Worm (Caenorhabditis elegans) whole organism, L4 larva: ENCODE measurements around the gene hch-1.

Experiments
- F26F4.8 ChIP-seq: fragments of 200-800 bp; sonication (Bioruptor generic); conservative IDR thresholded peaks from 2 replicates; pipeline ENCODE4 v1.3.6; 2022; ENCODE audit warnings: missing genetic modification characterization, missing compliant biosample characterization
- F37D6.2 ChIP-seq: sonication (generic microtip); optimal IDR thresholded peaks from 2 replicates; lab custom pipeline; 2016; ENCODE audit warnings: mild to moderate bottlenecking, missing genetic modification characterization, missing compliant biosample characterization
- R02D3.7 ChIP-seq: fragments of 150-350 bp; sonication (generic microtip); optimal IDR thresholded peaks from 3 replicates; lab custom pipeline; 2014; ENCODE audit warnings: missing biosample characterization, missing genetic modification characterization
- T26A8.4 ChIP-seq: fragments of 200-800 bp; sonication (Bioruptor generic); IDR thresholded peaks from 2 replicates; pipeline ENCODE4 v1.3.6; 2022; ENCODE audit warnings: missing genetic modification characterization, missing compliant biosample characterization
- ZK337.2 ChIP-seq: fragments of 200-800 bp; sonication (Bioruptor generic); IDR thresholded peaks from 2 replicates; pipeline ENCODE4 v1.3.6; 2022; ENCODE audit warnings: missing genetic modification reagents, missing genetic modification characterization, missing compliant biosample characterization
- ZK546.5 ChIP-seq, 2 experiments: sonication (generic microtip); optimal IDR thresholded peaks; 2 replicates each; lab custom pipeline; 2017; ENCODE audit warnings: missing biosample characterization in 2 of 2, missing genetic modification characterization in 2 of 2
- aha-1 ChIP-seq: fragments of 150-350 bp; peaks from one replicate; lab custom pipeline; 2014; ENCODE audit warnings: missing biosample characterization, missing genetic modification characterization
- arid-1 ChIP-seq: fragments of 200-800 bp; sonication (Bioruptor generic); conservative IDR thresholded peaks from 2 replicates; pipeline ENCODE4 v1.3.6; 2022; ENCODE audit warnings: missing genetic modification reagents, missing genetic modification characterization, missing compliant biosample characterization
- attf-4 ChIP-seq: sonication (generic microtip); optimal IDR thresholded peaks from 3 replicates; lab custom pipeline; 2017; ENCODE audit warnings: missing biosample characterization, missing genetic modification characterization
- ceh-20 ChIP-seq: fragments of 200-800 bp; sonication (Bioruptor generic); IDR thresholded peaks from 2 replicates; pipeline ENCODE4 v1.3.6; 2022; ENCODE audit warnings: missing genetic modification reagents, missing genetic modification characterization, missing compliant biosample characterization
- ceh-62 ChIP-seq: sonication (generic microtip); optimal IDR thresholded peaks from 2 replicates; lab custom pipeline; 2017; ENCODE audit warnings: missing biosample characterization, missing genetic modification characterization
- ceh-82 ChIP-seq: sonication (generic microtip); optimal IDR thresholded peaks from 2 replicates; lab custom pipeline; 2017; ENCODE audit warnings: missing biosample characterization, missing genetic modification characterization
- daf-12 ChIP-seq: fragments of 150-350 bp; optimal IDR thresholded peaks from 2 replicates; lab custom pipeline; 2014; ENCODE audit warnings: missing biosample characterization, missing genetic modification reagents, missing genetic modification characterization
- daf-16 ChIP-seq, 3 experiments: sonication (generic microtip); optimal IDR thresholded peaks; 2 replicates each; lab custom pipeline; 2016 to 2017; ENCODE audit warnings: missing genetic modification characterization in 3 of 3, missing genetic modification reagents in 3 of 3, mild to moderate bottlenecking in 2 of 3, missing compliant biosample characterization in 2 of 3, missing biosample characterization in 1 of 3, moderate library complexity in 1 of 3
- daf-19 ChIP-seq: fragments of 200-800 bp; sonication (Bioruptor generic); conservative IDR thresholded peaks from 2 replicates; pipeline ENCODE4 v1.3.6; 2022; ENCODE audit warnings: missing genetic modification characterization, missing compliant biosample characterization
- dmd-6 ChIP-seq: fragments of 200-800 bp; sonication (Bioruptor generic); IDR thresholded peaks from 2 replicates; pipeline ENCODE4 v1.3.6; 2022; ENCODE audit warnings: missing genetic modification reagents, missing genetic modification characterization, missing compliant biosample characterization
- duxl-1 ChIP-seq: sonication (generic microtip); optimal IDR thresholded peaks from 2 replicates; lab custom pipeline; 2016; ENCODE audit warnings: mild to moderate bottlenecking, missing genetic modification characterization, moderate library complexity, missing compliant biosample characterization; ENCODE audit not compliant: poor library complexity
- egl-27 ChIP-seq: sonication (generic microtip); optimal IDR thresholded peaks from 3 replicates; lab custom pipeline; 2017; ENCODE audit warnings: missing biosample characterization, missing genetic modification reagents, missing genetic modification characterization
- fkh-10 ChIP-seq: fragments of 150-350 bp; optimal IDR thresholded peaks from 2 replicates; lab custom pipeline; 2014; ENCODE audit warnings: missing biosample characterization, missing genetic modification reagents, missing genetic modification characterization
- hlh-11 ChIP-seq: fragments of 200-800 bp; sonication (Bioruptor generic); optimal IDR thresholded peaks from 2 replicates; lab custom pipeline; 2018; ENCODE audit warnings: mild to moderate bottlenecking, missing genetic modification characterization, missing compliant biosample characterization
- hmg-1.1 ChIP-seq: fragments of 200-800 bp; sonication (Bioruptor generic); IDR thresholded peaks from 2 replicates; pipeline ENCODE4 v1.3.6; 2022; ENCODE audit warnings: missing genetic modification reagents, missing genetic modification characterization, missing compliant biosample characterization
- madf-5 ChIP-seq, 2 experiments: fragments of 200-800 bp; sonication (Bioruptor generic); IDR thresholded peaks; 2 replicates each; pipeline ENCODE4 v1.3.6; 2022; ENCODE audit warnings: missing compliant biosample characterization in 2 of 2, missing genetic modification characterization in 2 of 2
- madf-9 ChIP-seq: fragments of 200-800 bp; sonication (Bioruptor generic); conservative IDR thresholded peaks from 2 replicates; pipeline ENCODE4 v1.3.6; 2022; ENCODE audit warnings: missing genetic modification reagents, missing genetic modification characterization, missing compliant biosample characterization
- mdl-1 ChIP-seq, 2 experiments: fragments of 150-350 bp in 1 of 2; sonication (generic microtip) in 1 of 2; optimal IDR thresholded peaks; 2 replicates each; lab custom pipeline; 2014 to 2017; ENCODE audit warnings: missing biosample characterization in 2 of 2, missing genetic modification characterization in 2 of 2
- mep-1 ChIP-seq: fragments of 150-350 bp; sonication (generic microtip); optimal IDR thresholded peaks from 3 replicates; lab custom pipeline; 2014; ENCODE audit warnings: missing biosample characterization, missing genetic modification characterization
- mes-2 ChIP-seq: sonication (generic microtip); optimal IDR thresholded peaks from 2 replicates; lab custom pipeline; 2016; ENCODE audit warnings: missing genotype, mild to moderate bottlenecking, missing genetic modification characterization, missing compliant biosample characterization; ENCODE audit not compliant: poor library complexity, severe bottlenecking
- nhr-102 ChIP-seq: sonication (generic microtip); optimal IDR thresholded peaks from 2 replicates; lab custom pipeline; 2016; ENCODE audit warnings: mild to moderate bottlenecking, missing genetic modification characterization, moderate library complexity, missing compliant biosample characterization
- nhr-11 ChIP-seq: fragments of 150-350 bp; optimal IDR thresholded peaks from 2 replicates; lab custom pipeline; 2014; ENCODE audit warnings: missing biosample characterization, missing genetic modification characterization
- nhr-28 ChIP-seq: fragments of 150-350 bp; optimal IDR thresholded peaks from 2 replicates; lab custom pipeline; 2014; ENCODE audit warnings: missing biosample characterization, missing genetic modification characterization
- nhr-6 ChIP-seq: fragments of 150-350 bp; optimal IDR thresholded peaks from 2 replicates; lab custom pipeline; 2014; ENCODE audit warnings: missing biosample characterization, missing genetic modification characterization
- php-3 ChIP-seq: fragments of 200-800 bp; sonication (Bioruptor generic); IDR thresholded peaks from 2 replicates; pipeline ENCODE4 v1.3.6; 2022; ENCODE audit warnings: missing genetic modification reagents, missing genetic modification characterization, missing compliant biosample characterization
- saeg-2 ChIP-seq: fragments of 200-800 bp; sonication (Bioruptor generic); IDR thresholded peaks from 2 replicates; pipeline ENCODE4 v1.3.6; 2022; ENCODE audit warnings: missing genetic modification reagents, missing genetic modification characterization, missing compliant biosample characterization
- snpc-1.2 ChIP-seq: fragments of 200-800 bp; sonication (Bioruptor generic); IDR thresholded peaks from 2 replicates; pipeline ENCODE4 v1.3.6; 2022; ENCODE audit warnings: missing genetic modification reagents, missing genetic modification characterization, missing compliant biosample characterization
- snpc-4 ChIP-seq: fragments of 150-350 bp; optimal IDR thresholded peaks from 2 replicates; lab custom pipeline; 2014; ENCODE audit warnings: missing biosample characterization, missing genetic modification characterization
- tag-97 ChIP-seq: fragments of 200-800 bp; sonication (Bioruptor generic); IDR thresholded peaks from 2 replicates; pipeline ENCODE4 v1.3.6; 2022; ENCODE audit warnings: missing genetic modification characterization, missing compliant biosample characterization
- zag-1 ChIP-seq: fragments of 150-350 bp; optimal IDR thresholded peaks from 2 replicates; lab custom pipeline; 2014; ENCODE audit warnings: missing biosample characterization, missing genetic modification characterization
- zip-2 ChIP-seq: fragments of 150-350 bp; optimal IDR thresholded peaks from 2 replicates; lab custom pipeline; 2014; ENCODE audit warnings: missing biosample characterization, missing genetic modification characterization

Gene hch-1

DNA sequence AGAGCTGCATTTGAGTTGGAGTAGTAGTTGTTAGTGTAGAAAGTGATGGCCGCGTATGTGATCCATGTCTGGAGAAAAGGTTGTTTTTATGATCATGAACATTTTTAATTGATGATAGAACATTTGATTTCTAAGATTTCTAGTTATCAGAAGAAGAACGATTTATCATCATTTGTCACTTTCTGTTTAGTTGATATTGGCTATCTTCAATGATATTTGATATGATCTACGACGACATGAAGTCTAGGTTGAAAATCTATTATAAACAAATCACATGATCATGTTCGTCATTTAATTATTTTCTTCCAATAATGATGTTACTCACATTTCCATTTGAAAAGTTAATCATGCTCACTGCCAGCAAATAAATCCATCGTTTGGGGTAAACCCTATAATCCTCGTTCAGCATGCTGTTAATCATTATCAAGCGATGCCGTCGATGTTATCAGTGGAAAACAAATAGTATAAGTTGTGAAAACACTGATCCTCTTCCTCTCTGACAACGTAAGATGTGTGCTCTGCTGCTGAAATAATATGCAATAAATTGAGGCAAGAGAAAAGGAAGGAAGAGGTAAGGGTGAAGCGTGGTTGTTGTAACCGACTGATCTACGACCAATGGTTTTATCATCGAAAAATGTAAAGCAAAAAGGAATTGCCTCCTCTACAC, 37.3 kb upstream of the hch-1 start (continued):
- TF ChIP-seq T26A8.4 (GFP tag; lab: Robert Waterston, UW) (no peak), ZK337.2 (GFP tag; lab: Robert Waterston, UW) (no peak), F26F4.8 (GFP tag; lab: Robert Waterston, UW) (no peak), ceh-82 (tag; lab: Kevin White, UChicago) (no peak), ceh-62 (tag; lab: Kevin White, UChicago) (no peak), mdl-1 (tag; optimal IDR thresholded peaks at IDR 0.05; lab: Kevin White, UChicago) (peak in 1 of 2 experiments; percentile 5), zag-1 (tag; lab: Kevin White, UChicago) (no peak), nhr-102 (tag; lab: Kevin White, UChicago) (no peak), attf-4 (no peak), hmg-1.1 (GFP tag; lab: Robert Waterston, UW) (no peak), madf-9 (GFP tag; lab: Robert Waterston, UW) (no peak), mes-2 (tag; lab: Kevin White, UChicago) (no peak), ceh-20 (GFP tag; lab: Robert Waterston, UW) (peak; percentile 57; the same call in 1 of the 2 replicates), hlh-11 (no peak)

DNA sequence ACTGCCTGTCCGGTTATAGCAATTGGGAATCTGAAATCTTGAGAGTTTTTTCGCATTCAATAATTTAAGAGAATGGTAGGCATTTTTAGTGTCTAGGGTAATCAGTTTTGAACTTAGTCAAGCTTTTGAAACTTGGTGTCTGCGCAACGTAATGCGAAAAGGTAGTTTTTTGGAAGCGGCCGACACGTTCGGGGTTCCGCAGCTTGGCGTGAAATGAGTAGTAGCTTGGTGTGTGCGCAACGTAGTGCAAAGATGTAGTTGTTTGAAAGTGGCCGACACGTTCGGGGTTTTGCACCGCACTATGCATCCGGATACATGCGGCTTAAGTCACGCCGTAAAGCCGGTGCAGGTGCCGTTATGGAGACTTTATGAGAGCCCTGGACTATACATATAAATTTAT, 36.4 kb upstream of the hch-1 start:
- TF ChIP-seq zag-1 (tag; lab: Kevin White, UChicago) (no peak), snpc-4 (tag; lab: Kevin White, UChicago) (peak; percentile 5), tag-97 (GFP tag; lab: Robert Waterston, UW) (no peak), nhr-102 (tag; lab: Kevin White, UChicago) (no peak)

DNA sequence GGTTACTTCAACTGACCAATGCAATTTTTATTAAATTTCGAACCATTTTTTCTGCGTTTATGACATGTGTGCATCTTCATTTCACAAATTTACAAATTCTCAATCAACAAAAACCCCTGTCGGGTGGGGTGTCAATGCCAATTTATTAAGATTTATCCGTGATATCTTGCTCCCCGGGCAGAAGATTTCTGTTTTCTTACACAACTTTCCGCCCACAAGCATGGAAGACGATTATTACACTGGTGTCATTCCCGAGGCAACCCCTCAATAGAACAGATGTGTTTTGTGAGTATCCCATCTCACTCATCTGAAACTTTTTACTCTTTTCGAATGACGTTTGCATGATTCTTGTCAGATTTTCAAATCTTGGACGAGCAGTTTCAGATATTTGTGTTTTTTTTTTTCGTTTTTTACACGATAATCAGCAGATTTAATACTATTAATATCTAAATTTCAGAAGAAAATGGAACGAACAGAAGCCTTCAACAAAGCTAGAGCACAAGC, 32.1 kb upstream of the hch-1 start, which contains the start of gene F33C8.4:
F33C8.4 (plus strand) TSS at position 454 of the 504 bp plus-strand sequence.
- no peak for TF ChIP-seq zip-2
- TF ChIP-seq daf-16 (GFP tag; optimal IDR thresholded peaks at IDR 0.05; lab: Kevin White, UChicago), result peak in 1 of 2 experiments; percentile 50
- TF ChIP-seq daf-16 (tag; optimal IDR thresholded peaks at IDR 0.05; lab: Kevin White, UChicago), result no peak
- no peak for TF ChIP-seq fkh-10 (GFP tag; lab: Kevin White, UChicago)
- peak; percentile 55 for TF ChIP-seq aha-1 (tag; lab: Kevin White, UChicago)
- TF ChIP-seq egl-27 (tag; lab: Kevin White, UChicago), result no peak
- TF ChIP-seq daf-19 (GFP tag; lab: Robert Waterston, UW), result no peak

DNA sequence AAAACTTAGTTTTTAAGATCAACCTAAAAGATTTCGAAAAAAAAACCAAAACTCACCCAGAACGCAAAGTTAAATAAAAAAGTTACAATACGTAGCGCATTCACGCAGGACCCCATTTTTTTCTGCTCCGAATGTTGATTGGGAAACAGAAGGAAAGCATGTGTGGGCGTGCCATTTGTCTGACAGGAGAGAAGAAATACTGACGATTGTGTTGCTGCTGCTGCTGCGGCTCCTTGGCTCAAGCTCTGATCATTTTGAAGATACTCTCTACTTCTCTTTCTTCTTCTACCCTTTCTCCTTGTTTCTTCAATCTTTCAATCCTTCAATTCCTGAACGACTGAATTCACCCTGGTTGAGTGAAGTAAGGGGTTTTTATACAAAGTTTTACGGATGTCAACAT, 29.5 kb upstream of the hch-1 start, which contains the start of gene tsp-8:
tsp-8 (minus strand) TSS at position 185 of the 400 bp plus-strand sequence.
- TF ChIP-seq aha-1 (tag; lab: Kevin White, UChicago) (no peak), ZK546.5 (tag; optimal IDR thresholded peaks at IDR 0.05; lab: Kevin White, UChicago) (no peak), nhr-11 (tag; lab: Kevin White, UChicago) (no peak), snpc-1.2 (GFP tag; lab: Robert Waterston, UW) (no peak), saeg-2 (GFP tag; lab: Robert Waterston, UW) (no peak), php-3 (GFP tag; lab: Robert Waterston, UW) (no peak), F37D6.2 (no peak), dmd-6 (GFP tag; lab: Robert Waterston, UW) (no peak), duxl-1 (no peak), ceh-82 (tag; lab: Kevin White, UChicago) (no peak), nhr-28 (tag; lab: Kevin White, UChicago) (no peak), madf-5 (GFP tag; IDR thresholded peaks at IDR 0.05; lab: Robert Waterston, UW) (no peak), R02D3.7 (tag; lab: Kevin White, UChicago) (no peak), daf-12 (tag; lab: Kevin White, UChicago) (no peak), arid-1 (GFP tag; lab: Robert Waterston, UW) (no peak), mdl-1 (tag; optimal IDR thresholded peaks at IDR 0.05; lab: Kevin White, UChicago) (no peak), mep-1 (tag; lab: Kevin White, UChicago) (no peak), nhr-6 (no peak)
